Fruit fly (Drosophila melanogaster) whole organism, embryonic: ENCODE results near the gene wapl.

ENCODE experiments used
- CG10321 ChIP-seq: fragments of 200-800 bp; sonication (Bioruptor generic); IDR thresholded peaks from 2 replicates; pipeline ENCODE4 v1.3.6; 2022; ENCODE audit warnings: missing biosample characterization, missing genetic modification characterization
- CG12744 ChIP-seq: fragments of 200-800 bp; sonication (Bioruptor generic); optimal IDR thresholded peaks from 2 replicates; lab custom pipeline; 2016; ENCODE audit warnings: missing biosample characterization, missing genetic modification characterization
- CG12769 ChIP-seq: fragments of 200-800 bp; sonication (Bioruptor generic); optimal IDR thresholded peaks from 2 replicates; lab custom pipeline; 2019; ENCODE audit warnings: missing biosample characterization, mild to moderate bottlenecking, missing genetic modification characterization, moderate library complexity
- CG13287 ChIP-seq: fragments of 200-800 bp; sonication (Bioruptor generic); IDR thresholded peaks from 2 replicates; pipeline ENCODE4 v1.3.6; 2022; ENCODE audit warnings: missing biosample characterization, missing genetic modification characterization; ENCODE audit not compliant: partially characterized antibody
- CG14667 ChIP-seq: fragments of 200-800 bp; sonication (Bioruptor generic); IDR thresholded peaks from 2 replicates; pipeline ENCODE4 v1.3.6; 2022; ENCODE audit warnings: missing biosample characterization, missing genetic modification characterization
- CG15011 ChIP-seq: fragments of 200-800 bp; sonication (Bioruptor generic); optimal IDR thresholded peaks from 3 replicates; lab custom pipeline; 2018; ENCODE audit warnings: missing biosample characterization, mild to moderate bottlenecking, missing genetic modification characterization
- CG17328 ChIP-seq: fragments of 200-800 bp; sonication (Bioruptor generic); IDR thresholded peaks from 2 replicates; pipeline ENCODE4 v1.3.6; 2022; ENCODE audit warnings: missing biosample characterization, missing genetic modification characterization
- CG18476 ChIP-seq: fragments of 200-800 bp; sonication (Bioruptor generic); optimal IDR thresholded peaks from 2 replicates; lab custom pipeline; 2016; ENCODE audit warnings: missing biosample characterization, mild to moderate bottlenecking, missing genetic modification characterization
- CG2116 ChIP-seq: fragments of 200-800 bp; sonication (Bioruptor generic); optimal IDR thresholded peaks from 3 replicates; lab custom pipeline; 2018; ENCODE audit warnings: missing biosample characterization, mild to moderate bottlenecking, missing genetic modification characterization
- CG2199 ChIP-seq: fragments of 200-800 bp; sonication (Bioruptor generic); IDR thresholded peaks from 3 replicates; pipeline ENCODE4 v1.3.6; 2022; ENCODE audit warnings: missing biosample characterization, missing genetic modification characterization
- CG2202 ChIP-seq: fragments of 200-800 bp; sonication (Bioruptor generic); optimal IDR thresholded peaks from 2 replicates; lab custom pipeline; 2018; ENCODE audit warnings: missing biosample characterization, mild to moderate bottlenecking, missing genetic modification characterization
- CG2678 ChIP-seq: fragments of 200-800 bp; sonication (Bioruptor generic); optimal IDR thresholded peaks from 3 replicates; lab custom pipeline; 2019; ENCODE audit warnings: missing biosample characterization, mild to moderate bottlenecking, missing genetic modification characterization, moderate library complexity
- CG31224 ChIP-seq: fragments of 200-800 bp; sonication (Bioruptor generic); IDR thresholded peaks from 2 replicates; pipeline ENCODE4 v1.3.6; 2022; ENCODE audit warnings: missing biosample characterization, missing genetic modification characterization
- CG33557 ChIP-seq: fragments of 200-800 bp; sonication (Bioruptor generic); optimal IDR thresholded peaks from 2 replicates; lab custom pipeline; 2019; ENCODE audit warnings: missing biosample characterization, mild to moderate bottlenecking, missing genetic modification characterization, moderate library complexity
- CG3726 ChIP-seq: fragments of 200-800 bp; sonication (Bioruptor generic); IDR thresholded peaks from 3 replicates; pipeline ENCODE4, ENCODE4 v1.3.6; 2022; ENCODE audit warnings: missing biosample characterization, missing genetic modification characterization
- CG4424 ChIP-seq: fragments of 200-800 bp; sonication (Bioruptor generic); optimal IDR thresholded peaks from 3 replicates; lab custom pipeline; 2016; ENCODE audit warnings: missing biosample characterization, missing genetic modification characterization
- CG8281 ChIP-seq: fragments of 200-800 bp; sonication (Bioruptor generic); optimal IDR thresholded peaks from 2 replicates; lab custom pipeline; 2018; ENCODE audit warnings: missing biosample characterization, mild to moderate bottlenecking, missing genetic modification characterization, moderate library complexity
- CG8359 ChIP-seq: fragments of 200-800 bp; sonication (Bioruptor generic); optimal IDR thresholded peaks from 2 replicates; lab custom pipeline; 2017; ENCODE audit warnings: missing biosample characterization, mild to moderate bottlenecking, missing genetic modification characterization, borderline replicate concordance
- CG8765 ChIP-seq: fragments of 200-800 bp; sonication (Bioruptor generic); IDR thresholded peaks from 2 replicates; pipeline ENCODE4 v1.3.6; 2022; ENCODE audit warnings: missing biosample characterization, missing genetic modification characterization
- CG8944 ChIP-seq: fragments of 200-800 bp; sonication (Bioruptor generic); optimal IDR thresholded peaks from 3 replicates; lab custom pipeline; 2016; ENCODE audit warnings: missing biosample characterization, missing genetic modification characterization
- CG9727 ChIP-seq: fragments of 200-800 bp; sonication (Bioruptor generic); optimal IDR thresholded peaks from 3 replicates; lab custom pipeline; 2017; ENCODE audit warnings: missing biosample characterization, mild to moderate bottlenecking, missing genetic modification characterization
- Camta ChIP-seq: fragments of 200-800 bp; sonication (Bioruptor generic); optimal IDR thresholded peaks from 2 replicates; lab custom pipeline; 2016; ENCODE audit warnings: missing biosample characterization, missing genetic modification characterization
- CrebB ChIP-seq: fragments of 200-800 bp; sonication (Bioruptor generic); optimal IDR thresholded peaks from 3 replicates; lab custom pipeline; 2018; ENCODE audit warnings: missing biosample characterization, mild to moderate bottlenecking, missing genetic modification characterization
- Dek ChIP-seq: fragments of 200-800 bp; sonication (Bioruptor generic); optimal IDR thresholded peaks from 3 replicates; lab custom pipeline; 2019; ENCODE audit warnings: missing biosample characterization, mild to moderate bottlenecking, missing genetic modification characterization, moderate library complexity
- Dp ChIP-seq: fragments of 200-800 bp; sonication (Bioruptor generic); optimal IDR thresholded peaks from 2 replicates; lab custom pipeline; 2018; ENCODE audit warnings: missing biosample characterization, mild to moderate bottlenecking, missing genetic modification characterization, moderate library complexity
- Elba2 ChIP-seq: fragments of 200-800 bp; sonication (Bioruptor generic); optimal IDR thresholded peaks from 3 replicates; lab custom pipeline; 2016; ENCODE audit warnings: missing biosample characterization, missing genetic modification characterization
- Gsc ChIP-seq: fragments of 200-800 bp; sonication (Bioruptor generic); IDR thresholded peaks from 2 replicates; pipeline ENCODE4 v1.3.6; 2022; ENCODE audit warnings: missing biosample characterization, missing genetic modification characterization
- HHEX ChIP-seq: fragments of 200-800 bp; sonication (Bioruptor generic); optimal IDR thresholded peaks from 3 replicates; lab custom pipeline; 2017; ENCODE audit warnings: missing biosample characterization, mild to moderate bottlenecking, missing genetic modification characterization, missing genetic modification reagents
- Meics ChIP-seq: fragments of 200-800 bp; sonication (Bioruptor generic); optimal IDR thresholded peaks from 2 replicates; lab custom pipeline; 2017; ENCODE audit warnings: missing biosample characterization, mild to moderate bottlenecking, missing genetic modification characterization
- NFAT ChIP-seq: fragments of 200-800 bp; sonication (Bioruptor generic); IDR thresholded peaks from 2 replicates; pipeline ENCODE4 v1.3.6; 2022; ENCODE audit warnings: missing biosample characterization, missing genetic modification characterization
- Opbp ChIP-seq: fragments of 200-800 bp; sonication (Bioruptor generic); IDR thresholded peaks from 3 replicates; pipeline ENCODE4 v1.3.6; 2022; ENCODE audit warnings: missing biosample characterization, missing genetic modification characterization; ENCODE audit not compliant: partially characterized antibody
- Sin3A ChIP-seq: fragments of >200 bp; optimal IDR thresholded peaks from 2 replicates; lab custom pipeline; 2018
- Usf ChIP-seq: fragments of 200-800 bp; sonication (Bioruptor generic); optimal IDR thresholded peaks from 2 replicates; lab custom pipeline; 2017; ENCODE audit warnings: missing genotype, missing biosample characterization, missing genetic modification characterization
- al ChIP-seq: fragments of 200-800 bp; sonication (Bioruptor generic); IDR thresholded peaks from 2 replicates; pipeline ENCODE4 v1.3.6; 2022; ENCODE audit warnings: missing biosample characterization, missing genetic modification characterization
- chif ChIP-seq, 2 experiments: fragments of 200-800 bp; sonication (Bioruptor generic); optimal IDR thresholded peaks; 3 replicates each; lab custom pipeline; 2016; ENCODE audit warnings: missing biosample characterization in 2 of 2, missing genetic modification characterization in 2 of 2
- croc ChIP-seq: fragments of 200-800 bp; sonication (Bioruptor generic); conservative IDR thresholded peaks from 3 replicates; pipeline ENCODE4 v1.3.6; 2022; ENCODE audit warnings: missing biosample characterization, missing genetic modification characterization
- dmrt11E ChIP-seq: fragments of 200-800 bp; sonication (Bioruptor generic); optimal IDR thresholded peaks from 3 replicates; lab custom pipeline; 2018; ENCODE audit warnings: missing biosample characterization, mild to moderate bottlenecking, missing genetic modification characterization, moderate library complexity
- dysf ChIP-seq: fragments of 200-800 bp; sonication (Bioruptor generic); IDR thresholded peaks from 3 replicates; pipeline ENCODE4 v1.3.6; 2022; ENCODE audit warnings: missing biosample characterization, missing genetic modification characterization
- ftz-f1 ChIP-seq: fragments of 200-800 bp; sonication (Bioruptor generic); optimal IDR thresholded peaks from 2 replicates; lab custom pipeline; 2016; ENCODE audit warnings: missing biosample characterization, missing genetic modification characterization
- gt ChIP-seq: fragments of 200-800 bp; sonication (Bioruptor generic); IDR thresholded peaks from 2 replicates; pipeline ENCODE4 v1.3.6; 2022; ENCODE audit warnings: missing biosample characterization, missing genetic modification characterization
- lola ChIP-seq, 3 experiments: fragments of >200 bp in 2 of 3; fragments of 200-800 bp in 1 of 3; sonication (Bioruptor generic) in 1 of 3; optimal IDR thresholded peaks; 2 replicates each; lab custom pipeline; 2017 to 2019; ENCODE audit warnings: missing biosample characterization in 3 of 3, missing genetic modification characterization in 3 of 3, mild to moderate bottlenecking in 1 of 3, moderate library complexity in 1 of 3
- oc ChIP-seq: fragments of 200-800 bp; sonication (Bioruptor generic); optimal IDR thresholded peaks from 2 replicates; lab custom pipeline; 2018; ENCODE audit warnings: missing biosample characterization, mild to moderate bottlenecking, missing genetic modification characterization, moderate library complexity
- pb ChIP-seq: fragments of 200-800 bp; sonication (Bioruptor generic); optimal IDR thresholded peaks from 3 replicates; lab custom pipeline; 2016; ENCODE audit warnings: missing biosample characterization, missing genetic modification characterization
- tio ChIP-seq: fragments of 200-800 bp; sonication (Bioruptor generic); optimal IDR thresholded peaks from 2 replicates; lab custom pipeline; 2017; ENCODE audit warnings: missing biosample characterization, missing genetic modification characterization, inconsistent platforms
- trem ChIP-seq: fragments of 200-800 bp; optimal IDR thresholded peaks from 3 replicates; lab custom pipeline; 2019; ENCODE audit warnings: missing biosample characterization, mild to moderate bottlenecking, missing genetic modification characterization, moderate library complexity
- tx ChIP-seq: fragments of 200-800 bp; sonication (Bioruptor generic); optimal IDR thresholded peaks from 2 replicates; lab custom pipeline; 2016; ENCODE audit warnings: missing biosample characterization, missing genetic modification characterization
- vvl ChIP-seq: fragments of 200-800 bp; sonication (Bioruptor generic); IDR thresholded peaks from 2 replicates; pipeline ENCODE4 v1.3.6; 2022; ENCODE audit warnings: missing biosample characterization, missing genetic modification characterization
- wek ChIP-seq: fragments of 200-800 bp; sonication (Bioruptor generic); optimal IDR thresholded peaks from 3 replicates; lab custom pipeline; 2018; ENCODE audit warnings: missing biosample characterization, mild to moderate bottlenecking, missing genetic modification characterization, moderate library complexity
- zf30C ChIP-seq: fragments of 200-800 bp; sonication (Bioruptor generic); optimal IDR thresholded peaks from 3 replicates; lab custom pipeline; 2018; ENCODE audit warnings: missing biosample characterization, mild to moderate bottlenecking, missing genetic modification characterization

Gene wapl

dm6 chrX:2123965-2124688 is 34.7 kb downstream of the wapl start (continued):
- TF ChIP-seq Sin3A (no peak), HHEX (peak; percentile 97), Dp (peak; percentile 4), Usf (peak; percentile 98), CG8359 (peak; percentile 93), Opbp (no peak), Elba2 (peak; percentile 73), CG2199 (GFP tag; lab: Robert Waterston, UW) (peak; percentile 79; the same call in 2 of the 3 replicates), CrebB (tag; lab: Kevin White, UChicago) (peak; percentile 73), CG9727 (GFP tag; lab: Kevin White, UChicago) (peak; percentile 99), CG18476 (GFP tag; lab: Kevin White, UChicago) (peak; percentile 90), CG4424 (GFP tag; lab: Kevin White, UChicago) (peak; percentile 97), CG31224 (peak; percentile 87), Camta (peak; percentile 76), tx (GFP tag; lab: Kevin White, UChicago) (peak; percentile 77), Gsc (GFP tag; lab: Robert Waterston, UW) (peak; percentile 85), CG13287 (GFP tag; lab: Robert Waterston, UW) (no peak), pb (GFP tag; lab: Kevin White, UChicago) (peak; percentile 72), croc (GFP tag; lab: Robert Waterston, UW) (peak; percentile 94), dysf (GFP tag; lab: Robert Waterston, UW) (peak; percentile 96), Meics (GFP tag; lab: Kevin White, UChicago) (peak; percentile 98), CG2678 (peak; percentile 99), CG12769 (no peak), vvl (peak; percentile 90), CG2202 (tag; lab: Kevin White, UChicago) (peak; percentile 95), CG17328 (GFP tag; lab: Robert Waterston, UW) (peak; percentile 90), NFAT (GFP tag; lab: Robert Waterston, UW) (peak; percentile 87), CG2116 (GFP tag; lab: Kevin White, UChicago) (peak; percentile 77), CG14667 (GFP tag; lab: Robert Waterston, UW) (peak; percentile 87), CG3726 (GFP tag; lab: Robert Waterston, UW) (peak; percentile 90), trem (tag; lab: Kevin White, UChicago) (peak; percentile 96), chif (GFP tag; optimal IDR thresholded peaks at IDR 0.05; lab: Kevin White, UChicago) (peak; percentile 70 to 86), dmrt11E (tag; lab: Kevin White, UChicago) (peak; percentile 99), CG8281 (peak; percentile 91), CG8765 (peak; percentile 85), CG8944 (GFP tag; lab: Kevin White, UChicago) (peak; percentile 82), tio (GFP tag; lab: Kevin White, UChicago) (peak; percentile 94), zf30C (GFP tag; lab: Kevin White, UChicago) (peak; percentile 35), lola (GFP tag; optimal IDR thresholded peaks at IDR 0.05; lab: Kevin White, UChicago) (peak in 1 of 3 experiments; percentile 99), wek (peak; percentile 74), ftz-f1 (GFP tag; lab: Kevin White, UChicago) (no peak), CG15011 (GFP tag; lab: Kevin White, UChicago) (peak; percentile 77), CG10321 (peak; percentile 59; the same call in 1 of the 2 replicates), CG33557 (GFP tag; lab: Kevin White, UChicago) (peak; percentile 99), gt (GFP tag; lab: Robert Waterston, UW) (peak; percentile 83), oc (peak; percentile 93), CG12744 (peak; percentile 22), al (GFP tag; lab: Robert Waterston, UW) (peak; percentile 89), Dek (tag; lab: Kevin White, UChicago) (peak; percentile 96)
